Worm (Caenorhabditis elegans) whole organism, young adult: Measurements from ENCODE around the gene F59B10.5.

ENCODE experiments used
- B0261.1 ChIP-seq: sonication (generic microtip); optimal IDR thresholded peaks from 2 replicates; lab custom pipeline; 2016; ENCODE audit warnings: mild to moderate bottlenecking, missing genetic modification characterization, moderate library complexity, missing compliant biosample characterization
- B0336.3 ChIP-seq: fragments of 200-800 bp; sonication (Bioruptor generic); IDR thresholded peaks from 2 replicates; pipeline ENCODE4 v1.3.6; 2022; ENCODE audit warnings: missing genetic modification characterization, missing compliant biosample characterization
- C17E4.6 ChIP-seq: fragments of 200-800 bp; sonication (Bioruptor generic); IDR thresholded peaks from 2 replicates; pipeline ENCODE4 v1.3.6; 2022; ENCODE audit warnings: missing genetic modification reagents, missing genetic modification characterization, missing compliant biosample characterization
- F10E7.11 ChIP-seq: sonication (generic microtip); optimal IDR thresholded peaks from 2 replicates; lab custom pipeline; 2017; ENCODE audit warnings: mild to moderate bottlenecking, missing genetic modification characterization, moderate library complexity, missing compliant biosample characterization
- F37B4.10 ChIP-seq: fragments of 200-800 bp; sonication (Bioruptor generic); IDR thresholded peaks from 2 replicates; pipeline ENCODE4 v1.3.6; 2022; ENCODE audit warnings: missing genetic modification characterization, missing compliant biosample characterization
- F49E8.2 ChIP-seq: sonication (generic microtip); optimal IDR thresholded peaks from 3 replicates; lab custom pipeline; 2017; ENCODE audit warnings: missing genetic modification characterization, mild to moderate bottlenecking, missing compliant biosample characterization, antibody characterized with exemption, moderate library complexity; ENCODE audit not compliant: insufficient read depth
- F57C9.4 ChIP-seq: sonication (generic microtip); optimal IDR thresholded peaks from 2 replicates; lab custom pipeline; 2017; ENCODE audit warnings: mild to moderate bottlenecking, missing genetic modification characterization, missing compliant biosample characterization
- K12H6.12 ChIP-seq: fragments of 200-800 bp; sonication (Bioruptor generic); optimal IDR thresholded peaks from 2 replicates; lab custom pipeline; 2018; ENCODE audit warnings: mild to moderate bottlenecking, missing genetic modification characterization, missing compliant biosample characterization
- T26A5.8 ChIP-seq: sonication (generic microtip); optimal IDR thresholded peaks from 2 replicates; lab custom pipeline; 2016; ENCODE audit warnings: missing genetic modification characterization, missing compliant biosample characterization
- Y79H2A.3 ChIP-seq: fragments of 200-800 bp; sonication (Bioruptor generic); conservative IDR thresholded peaks from 2 replicates; pipeline ENCODE4 v1.3.6; 2022; ENCODE audit warnings: missing genetic modification reagents, missing genetic modification characterization, missing compliant biosample characterization
- ama-1 ChIP-seq, 3 experiments: fragments of 150-350 bp in 1 of 3; sonication (generic microtip) in 2 of 3; optimal IDR thresholded peaks; 2 replicates each; lab custom pipeline; 2014 to 2018; ENCODE audit warnings: missing biosample characterization in 2 of 3, missing genetic modification characterization in 2 of 3, missing genetic modification reagents in 2 of 3
- attf-5 ChIP-seq: fragments of 200-800 bp; sonication (Bioruptor generic); optimal IDR thresholded peaks from 2 replicates; lab custom pipeline; 2018; ENCODE audit warnings: mild to moderate bottlenecking, missing genetic modification characterization, missing compliant biosample characterization
- bed-1 ChIP-seq: fragments of 200-800 bp; sonication (Bioruptor generic); IDR thresholded peaks from 2 replicates; pipeline ENCODE4 v1.3.6; 2022; ENCODE audit warnings: missing genetic modification reagents, missing genetic modification characterization, missing compliant biosample characterization
- bed-2 ChIP-seq: fragments of 200-800 bp; sonication (Bioruptor generic); IDR thresholded peaks from 2 replicates; pipeline ENCODE4 v1.3.6; 2022; ENCODE audit warnings: missing genetic modification reagents, missing genetic modification characterization, missing compliant biosample characterization
- ceh-27 ChIP-seq: fragments of 200-800 bp; sonication (Bioruptor generic); optimal IDR thresholded peaks from 2 replicates; lab custom pipeline; 2018; ENCODE audit warnings: mild to moderate bottlenecking, missing genetic modification characterization, moderate library complexity, missing compliant biosample characterization
- ceh-58 ChIP-seq: fragments of 200-800 bp; sonication (Bioruptor generic); IDR thresholded peaks from 2 replicates; pipeline ENCODE4 v1.3.6; 2022; ENCODE audit warnings: missing genetic modification characterization, missing compliant biosample characterization
- egl-44 ChIP-seq: fragments of 200-800 bp; sonication (Bioruptor generic); IDR thresholded peaks from 2 replicates; pipeline ENCODE4 v1.3.6; 2022; ENCODE audit warnings: missing genetic modification reagents, missing genetic modification characterization, missing compliant biosample characterization
- egrh-3 ChIP-seq: fragments of 200-800 bp; sonication (Bioruptor generic); IDR thresholded peaks from 2 replicates; pipeline ENCODE4 v1.3.6; 2022; ENCODE audit warnings: missing genetic modification reagents, missing genetic modification characterization, missing compliant biosample characterization
- ekl-4 ChIP-seq: fragments of 200-800 bp; sonication (Bioruptor generic); IDR thresholded peaks from 2 replicates; pipeline ENCODE4 v1.3.6; 2022; ENCODE audit warnings: missing genetic modification reagents, missing genetic modification characterization, missing compliant biosample characterization
- fkh-3 ChIP-seq: sonication (generic microtip); optimal IDR thresholded peaks from 2 replicates; lab custom pipeline; 2016; ENCODE audit warnings: mild to moderate bottlenecking, missing genetic modification characterization, missing compliant biosample characterization
- hlh-12 ChIP-seq: sonication (generic microtip); optimal IDR thresholded peaks from 2 replicates; lab custom pipeline; 2016; ENCODE audit warnings: missing genetic modification characterization, missing compliant biosample characterization
- let-607 ChIP-seq, 2 experiments: fragments of 200-800 bp in 1 of 2; sonication (Bioruptor generic) in 1 of 2; sonication (generic microtip) in 1 of 2; optimal IDR thresholded peaks; 2 replicates each; lab custom pipeline; 2016 to 2018; ENCODE audit warnings: mild to moderate bottlenecking in 2 of 2, missing compliant biosample characterization in 2 of 2, missing genetic modification characterization in 2 of 2, moderate library complexity in 2 of 2, missing genotype in 1 of 2
- lin-40 ChIP-seq: sonication (generic microtip); optimal IDR thresholded peaks from 2 replicates; lab custom pipeline; 2016; ENCODE audit warnings: missing genetic modification characterization, mild to moderate bottlenecking, missing compliant biosample characterization, missing genotype, missing genetic modification reagents
- lir-1 ChIP-seq: fragments of 200-800 bp; sonication (Bioruptor generic); conservative IDR thresholded peaks from 2 replicates; pipeline ENCODE4 v1.3.6; 2022; ENCODE audit warnings: missing genetic modification reagents, missing genetic modification characterization, missing compliant biosample characterization
- madf-8 ChIP-seq: fragments of 200-800 bp; sonication (Bioruptor generic); conservative IDR thresholded peaks from 2 replicates; pipeline ENCODE4 v1.3.6; 2022; ENCODE audit warnings: missing genetic modification reagents, missing genetic modification characterization, missing compliant biosample characterization
- nfya-2 ChIP-seq: fragments of 200-800 bp; sonication (Bioruptor generic); IDR thresholded peaks from 2 replicates; pipeline ENCODE4 v1.3.6; 2022; ENCODE audit warnings: missing genetic modification reagents, missing genetic modification characterization, missing compliant biosample characterization
- nfyb-1 ChIP-seq: fragments of 200-800 bp; sonication (Bioruptor generic); IDR thresholded peaks from 2 replicates; pipeline ENCODE4 v1.3.6; 2022; ENCODE audit warnings: missing genetic modification reagents, missing genetic modification characterization, missing compliant biosample characterization
- nhr-179 ChIP-seq: sonication (generic microtip); optimal IDR thresholded peaks from 2 replicates; lab custom pipeline; 2016; ENCODE audit warnings: mild to moderate bottlenecking, missing genetic modification characterization, missing compliant biosample characterization
- nhr-27 ChIP-seq: fragments of 200-800 bp; sonication (Bioruptor generic); optimal IDR thresholded peaks from 2 replicates; lab custom pipeline; 2018; ENCODE audit warnings: mild to moderate bottlenecking, missing genetic modification characterization, moderate library complexity, missing compliant biosample characterization
- nhr-80 ChIP-seq: sonication (generic microtip); optimal IDR thresholded peaks from 2 replicates; lab custom pipeline; 2016; ENCODE audit warnings: missing genetic modification characterization, missing compliant biosample characterization
- rcor-1 ChIP-seq: fragments of 200-800 bp; sonication (Bioruptor generic); IDR thresholded peaks from 2 replicates; pipeline ENCODE4 v1.3.6; 2022; ENCODE audit warnings: missing genetic modification reagents, missing genetic modification characterization, missing compliant biosample characterization
- rec-8 ChIP-seq, 2 experiments: sonication (generic microtip); optimal IDR thresholded peaks; 2 replicates each; lab custom pipeline; 2016; ENCODE audit warnings: mild to moderate bottlenecking in 2 of 2, missing genetic modification characterization in 2 of 2, missing genetic modification reagents in 2 of 2, missing genotype in 2 of 2, missing biosample characterization in 1 of 2, missing compliant biosample characterization in 1 of 2, moderate library complexity in 1 of 2
- repo-1 ChIP-seq: sonication (generic microtip); optimal IDR thresholded peaks from 2 replicates; lab custom pipeline; 2017; ENCODE audit warnings: mild to moderate bottlenecking, missing genetic modification characterization, missing compliant biosample characterization
- snpc-1.1 ChIP-seq: sonication (generic microtip); optimal IDR thresholded peaks from 2 replicates; lab custom pipeline; 2017; ENCODE audit warnings: missing genetic modification characterization, mild to moderate bottlenecking, missing compliant biosample characterization, antibody characterized with exemption, moderate library complexity, missing genotype, missing genetic modification reagents; ENCODE audit not compliant: insufficient read depth
- somi-1 ChIP-seq: fragments of 200-800 bp; sonication (Bioruptor generic); optimal IDR thresholded peaks from 2 replicates; lab custom pipeline; 2018; ENCODE audit warnings: mild to moderate bottlenecking, missing genetic modification characterization, missing compliant biosample characterization
- sptf-2 ChIP-seq: fragments of 200-800 bp; sonication (Bioruptor generic); optimal IDR thresholded peaks from 2 replicates; lab custom pipeline; 2018; ENCODE audit warnings: mild to moderate bottlenecking, missing genetic modification characterization, missing compliant biosample characterization
- unc-130 ChIP-seq: sonication (generic microtip); optimal IDR thresholded peaks from 2 replicates; lab custom pipeline; 2016; ENCODE audit warnings: missing genetic modification reagents, missing genetic modification characterization, missing compliant biosample characterization
- zfh-2 ChIP-seq: fragments of 200-800 bp; sonication (Bioruptor generic); conservative IDR thresholded peaks from 2 replicates; pipeline ENCODE4 v1.3.6; 2022; ENCODE audit warnings: missing genetic modification reagents, missing genetic modification characterization, missing compliant biosample characterization
- zim-3 ChIP-seq: sonication (generic microtip); optimal IDR thresholded peaks from 2 replicates; lab custom pipeline; 2017; ENCODE audit warnings: mild to moderate bottlenecking, missing genetic modification characterization, moderate library complexity, missing compliant biosample characterization
- ztf-3 ChIP-seq: fragments of 200-800 bp; sonication (Bioruptor generic); optimal IDR thresholded peaks from 2 replicates; lab custom pipeline; 2018; ENCODE audit warnings: mild to moderate bottlenecking, missing genetic modification characterization, missing compliant biosample characterization

F59B10.5 gene

ce11 chrII:10558962-10559415, 35.5 kb upstream of the F59B10.5 start (continued):
- TF ChIP-seq B0261.1 (tag; lab: Kevin White, UChicago) (no peak), snpc-1.1 (tag; lab: Kevin White, UChicago) (no peak), fkh-3 (tag; lab: Kevin White, UChicago) (no peak)

ce11 chrII:10558345-10558744, 34.9 kb upstream of the F59B10.5 start:
- TF ChIP-seq K12H6.12 (tag; lab: Kevin White, UChicago) (peak; percentile 22), rec-8 (tag; optimal IDR thresholded peaks at IDR 0.05; lab: Kevin White, UChicago) (no peak)

- TF ChIP-seq F37B4.10 (GFP tag; lab: Robert Waterston, UW), result 0 out of 2 replicates have a peak, but pooled peaks have one; percentile 64
- TF ChIP-seq ekl-4, result 0 out of 2 replicates have a peak, but pooled peaks have one; percentile 19
- 0 out of 2 replicates have a peak, but pooled peaks have one; percentile 25 for TF ChIP-seq ceh-58 (GFP tag; lab: Robert Waterston, UW)
- 0 out of 2 replicates have a peak, but pooled peaks have one; percentile 28 for TF ChIP-seq Y79H2A.3 (GFP tag; lab: Robert Waterston, UW)
Observed at ce11 chrII:10557582-10557981, 34.1 kb upstream of the F59B10.5 start.

- TF ChIP-seq nhr-80 (tag; lab: Kevin White, UChicago), result peak; percentile 22
- TF ChIP-seq unc-130, result no peak
- TF ChIP-seq egl-44 (GFP tag; lab: Robert Waterston, UW), result 0 out of 2 replicates have a peak, but pooled peaks have one; percentile 48
- TF ChIP-seq attf-5 (GFP tag; lab: Kevin White, UChicago), result no peak
- 0 out of 2 replicates have a peak, but pooled peaks have one; percentile 6 for TF ChIP-seq nfyb-1 (GFP tag; lab: Robert Waterston, UW)
- TF ChIP-seq C17E4.6 (GFP tag; lab: Robert Waterston, UW), result no peak
- TF ChIP-seq repo-1 (tag; lab: Kevin White, UChicago), result no peak
- no peak for TF ChIP-seq F49E8.2
- no peak for TF ChIP-seq F57C9.4 (tag; lab: Kevin White, UChicago)
- TF ChIP-seq sptf-2 (GFP tag; lab: Kevin White, UChicago), result no peak
- no peak for TF ChIP-seq hlh-12 (tag; lab: Kevin White, UChicago)
- TF ChIP-seq T26A5.8, result no peak
- TF ChIP-seq nhr-179, result no peak
- no peak for TF ChIP-seq B0336.3 (GFP tag; lab: Robert Waterston, UW)
- TF ChIP-seq rcor-1 (GFP tag; lab: Robert Waterston, UW), result 0 out of 2 replicates have a peak, but pooled peaks have one; percentile 15
- no peak for TF ChIP-seq somi-1 (GFP tag; lab: Kevin White, UChicago)
- no peak for TF ChIP-seq nfya-2 (GFP tag; lab: Robert Waterston, UW)
- TF ChIP-seq ekl-4, result no peak
- TF ChIP-seq lir-1, result no peak
- TF ChIP-seq zim-3 (tag; lab: Kevin White, UChicago), result no peak
- TF ChIP-seq lin-40, result peak; percentile 25
- TF ChIP-seq F10E7.11 (tag; lab: Kevin White, UChicago), result no peak
- TF ChIP-seq, all 124 proteins: peak for 5
Observed at ce11 chrII:10557206-10557574, 33.7 kb upstream of the F59B10.5 start.

ce11 chrII:10556550-10557205, 33.2 kb upstream of the F59B10.5 start:
- TF ChIP-seq nhr-27 (tag; lab: Kevin White, UChicago) (no peak), madf-8 (GFP tag; lab: Robert Waterston, UW) (no peak), zfh-2 (GFP tag; lab: Robert Waterston, UW) (peak; percentile 59; the same call in 1 of the 2 replicates), let-607 (tag; optimal IDR thresholded peaks at IDR 0.05; lab: Kevin White, UChicago) (peak; percentile 18 to 50), egrh-3 (GFP tag; lab: Robert Waterston, UW) (no peak), unc-130 (no peak), ceh-27 (GFP tag; lab: Kevin White, UChicago) (no peak), ama-1 (optimal IDR thresholded peaks at IDR 0.05; lab: Kevin White, UChicago) (peak; percentile 87), ama-1 (GFP tag; optimal IDR thresholded peaks at IDR 0.05; lab: Kevin White, UChicago) (no peak), nhr-80 (tag; lab: Kevin White, UChicago) (peak; percentile 74), ztf-3 (GFP tag; lab: Kevin White, UChicago) (no peak), nhr-179 (no peak), bed-1 (GFP tag; lab: Robert Waterston, UW) (0 out of 2 replicates have a peak, but pooled peaks have one; percentile 41), bed-2 (GFP tag; lab: Robert Waterston, UW) (no peak), egl-44 (GFP tag; lab: Robert Waterston, UW) (0 out of 2 replicates have a peak, but pooled peaks have one; percentile 11)
